Worm (Caenorhabditis elegans) whole organism, young adult: ENCODE measurements around the gene F20D6.9.
A peak's percentile ranks its signal among the peaks of the same experiment; 100 is the strongest.

ENCODE experiments used
- B0019.2 ChIP-seq: fragments of 200-800 bp; sonication (Bioruptor generic); conservative IDR thresholded peaks from 2 replicates; pipeline ENCODE4 v1.3.6; 2022; ENCODE audit warnings: missing genetic modification reagents, missing genetic modification characterization, missing compliant biosample characterization
- B0336.3 ChIP-seq: fragments of 200-800 bp; sonication (Bioruptor generic); IDR thresholded peaks from 2 replicates; pipeline ENCODE4 v1.3.6; 2022; ENCODE audit warnings: missing genetic modification characterization, missing compliant biosample characterization
- F23B12.7 ChIP-seq: sonication (generic microtip); optimal IDR thresholded peaks from 2 replicates; lab custom pipeline; 2017; ENCODE audit warnings: missing genetic modification characterization, mild to moderate bottlenecking, missing compliant biosample characterization, antibody characterized with exemption, moderate library complexity; ENCODE audit not compliant: insufficient read depth
- F49E8.2 ChIP-seq: sonication (generic microtip); optimal IDR thresholded peaks from 3 replicates; lab custom pipeline; 2017; ENCODE audit warnings: missing genetic modification characterization, mild to moderate bottlenecking, missing compliant biosample characterization, antibody characterized with exemption, moderate library complexity; ENCODE audit not compliant: insufficient read depth
- T07F8.4 ChIP-seq: sonication (generic microtip); optimal IDR thresholded peaks from 2 replicates; lab custom pipeline; 2016; ENCODE audit warnings: mild to moderate bottlenecking, missing genetic modification characterization, moderate library complexity, missing compliant biosample characterization
- T26A5.8 ChIP-seq: sonication (generic microtip); optimal IDR thresholded peaks from 2 replicates; lab custom pipeline; 2016; ENCODE audit warnings: missing genetic modification characterization, missing compliant biosample characterization
- Y95B8A.8 ChIP-seq: fragments of 200-800 bp; sonication (Bioruptor generic); IDR thresholded peaks from 2 replicates; pipeline ENCODE4 v1.3.6; 2022; ENCODE audit warnings: missing genetic modification reagents, missing genetic modification characterization, missing compliant biosample characterization
- attf-5 ChIP-seq: fragments of 200-800 bp; sonication (Bioruptor generic); optimal IDR thresholded peaks from 2 replicates; lab custom pipeline; 2018; ENCODE audit warnings: mild to moderate bottlenecking, missing genetic modification characterization, missing compliant biosample characterization
- bed-2 ChIP-seq: fragments of 200-800 bp; sonication (Bioruptor generic); IDR thresholded peaks from 2 replicates; pipeline ENCODE4 v1.3.6; 2022; ENCODE audit warnings: missing genetic modification reagents, missing genetic modification characterization, missing compliant biosample characterization
- ccch-3 ChIP-seq: fragments of 200-800 bp; sonication (Bioruptor generic); optimal IDR thresholded peaks from 2 replicates; lab custom pipeline; 2018; ENCODE audit warnings: mild to moderate bottlenecking, missing genetic modification characterization, missing compliant biosample characterization
- ceh-58 ChIP-seq: fragments of 200-800 bp; sonication (Bioruptor generic); IDR thresholded peaks from 2 replicates; pipeline ENCODE4 v1.3.6; 2022; ENCODE audit warnings: missing genetic modification characterization, missing compliant biosample characterization
- ceh-79 ChIP-seq: sonication (generic microtip); optimal IDR thresholded peaks from 2 replicates; lab custom pipeline; 2017; ENCODE audit warnings: mild to moderate bottlenecking, missing genetic modification characterization, missing compliant biosample characterization
- ceh-91 ChIP-seq: fragments of 200-800 bp; sonication (Bioruptor generic); IDR thresholded peaks from 2 replicates; pipeline ENCODE4 v1.3.6; 2022; ENCODE audit warnings: missing genetic modification reagents, missing genetic modification characterization, missing compliant biosample characterization
- chd-7 ChIP-seq: sonication (generic microtip); optimal IDR thresholded peaks from 2 replicates; lab custom pipeline; 2016; ENCODE audit warnings: mild to moderate bottlenecking, missing genetic modification characterization, moderate library complexity, missing compliant biosample characterization
- gei-17 ChIP-seq: fragments of 200-800 bp; sonication (Bioruptor generic); optimal IDR thresholded peaks from 2 replicates; lab custom pipeline; 2018; ENCODE audit warnings: mild to moderate bottlenecking, missing genetic modification characterization, missing compliant biosample characterization
- him-1 ChIP-seq: sonication (generic microtip); optimal IDR thresholded peaks from 2 replicates; lab custom pipeline; 2016; ENCODE audit warnings: missing genotype, missing genetic modification reagents, missing genetic modification characterization, missing compliant biosample characterization
- hlh-12 ChIP-seq: sonication (generic microtip); optimal IDR thresholded peaks from 2 replicates; lab custom pipeline; 2016; ENCODE audit warnings: missing genetic modification characterization, missing compliant biosample characterization
- let-526 ChIP-seq: fragments of 200-800 bp; sonication (Bioruptor generic); IDR thresholded peaks from 2 replicates; pipeline ENCODE4 v1.3.6; 2022; ENCODE audit warnings: missing genetic modification reagents, missing genetic modification characterization, missing compliant biosample characterization
- let-607 ChIP-seq, 2 experiments: fragments of 200-800 bp in 1 of 2; sonication (Bioruptor generic) in 1 of 2; sonication (generic microtip) in 1 of 2; optimal IDR thresholded peaks; 2 replicates each; lab custom pipeline; 2016 to 2018; ENCODE audit warnings: mild to moderate bottlenecking in 2 of 2, missing compliant biosample characterization in 2 of 2, missing genetic modification characterization in 2 of 2, moderate library complexity in 2 of 2, missing genotype in 1 of 2
- lin-35 ChIP-seq, 3 experiments: fragments of 150-350 bp in 2 of 3; sonication (generic microtip) in 1 of 3; optimal IDR thresholded peaks; 2 replicates each; lab custom pipeline; 2014 to 2018; ENCODE audit warnings: missing biosample characterization in 3 of 3, missing genetic modification characterization in 3 of 3, missing genetic modification reagents in 3 of 3
- lin-40 ChIP-seq: sonication (generic microtip); optimal IDR thresholded peaks from 2 replicates; lab custom pipeline; 2016; ENCODE audit warnings: missing genetic modification characterization, mild to moderate bottlenecking, missing compliant biosample characterization, missing genotype, missing genetic modification reagents
- madf-10 ChIP-seq: sonication (generic microtip); optimal IDR thresholded peaks from 2 replicates; lab custom pipeline; 2016; ENCODE audit warnings: mild to moderate bottlenecking, missing genetic modification characterization, missing compliant biosample characterization
- madf-3 ChIP-seq: fragments of 200-800 bp; sonication (Bioruptor generic); IDR thresholded peaks from 2 replicates; pipeline ENCODE4 v1.3.6; 2022; ENCODE audit warnings: missing genetic modification reagents, missing genetic modification characterization, missing compliant biosample characterization
- mcd-1 ChIP-seq: fragments of 200-800 bp; sonication (Bioruptor generic); IDR thresholded peaks from 2 replicates; pipeline ENCODE4 v1.3.6; 2022; ENCODE audit warnings: missing genetic modification reagents, missing genetic modification characterization, missing compliant biosample characterization
- nfya-2 ChIP-seq: fragments of 200-800 bp; sonication (Bioruptor generic); IDR thresholded peaks from 2 replicates; pipeline ENCODE4 v1.3.6; 2022; ENCODE audit warnings: missing genetic modification reagents, missing genetic modification characterization, missing compliant biosample characterization
- nhr-80 ChIP-seq: sonication (generic microtip); optimal IDR thresholded peaks from 2 replicates; lab custom pipeline; 2016; ENCODE audit warnings: missing genetic modification characterization, missing compliant biosample characterization
- nhr-90 ChIP-seq: sonication (generic microtip); optimal IDR thresholded peaks from 2 replicates; lab custom pipeline; 2016; ENCODE audit warnings: missing genotype, mild to moderate bottlenecking, missing genetic modification characterization, missing compliant biosample characterization
- pha-4 ChIP-seq: fragments of 150-350 bp; sonication (generic microtip); optimal IDR thresholded peaks from 2 replicates; lab custom pipeline; 2014; ENCODE audit warnings: missing biosample characterization, missing genetic modification reagents, missing genetic modification characterization
- sdz-38 ChIP-seq: sonication (generic microtip); optimal IDR thresholded peaks from 2 replicates; lab custom pipeline; 2016; ENCODE audit warnings: missing genotype, missing genetic modification characterization, missing compliant biosample characterization
- snpc-4 ChIP-seq, 5 experiments: fragments of 150-350 bp in 1 of 5; sonication (generic microtip) in 4 of 5; optimal IDR thresholded peaks; 2 replicates each; lab custom pipeline; 2014 to 2018; ENCODE audit warnings: missing genetic modification characterization in 5 of 5, missing biosample characterization in 3 of 5, antibody characterized with exemption in 2 of 5, mild to moderate bottlenecking in 2 of 5, missing compliant biosample characterization in 2 of 5, missing genotype in 2 of 5, moderate library complexity in 2 of 5, missing genetic modification reagents in 1 of 5
- tbx-9 ChIP-seq: sonication (generic microtip); optimal IDR thresholded peaks from 2 replicates; lab custom pipeline; 2016; ENCODE audit warnings: borderline replicate concordance, missing genetic modification characterization, inconsistent platforms, missing compliant biosample characterization
- xnd-1 ChIP-seq: sonication (generic microtip); optimal IDR thresholded peaks from 2 replicates; lab custom pipeline; 2016; ENCODE audit warnings: missing genotype, missing genetic modification reagents, missing genetic modification characterization, missing compliant biosample characterization

Gene F20D6.9

ce11 chrV:8168219-8168962 is 8.9 kb downstream of the F20D6.9 start, which contains the start of gene F20D6.8:
Gene F20D6.8 (minus strand): TSS chrV:8168269.
- TF ChIP-seq tbx-9 (tag; lab: Kevin White, UChicago) (no peak), nhr-90 (no peak), ceh-58 (no peak), mcd-1 (GFP tag; lab: Robert Waterston, UW) (no peak), F23B12.7 (tag; lab: Kevin White, UChicago) (no peak), pha-4 (tag; lab: Kevin White, UChicago) (no peak), ceh-79 (tag; lab: Kevin White, UChicago) (no peak), Y95B8A.8 (GFP tag; lab: Robert Waterston, UW) (no peak), let-607 (tag; optimal IDR thresholded peaks at IDR 0.05; lab: Kevin White, UChicago) (no peak), F49E8.2 (tag; lab: Kevin White, UChicago) (no peak), T26A5.8 (tag; lab: Kevin White, UChicago) (no peak), hlh-12 (no peak), lin-40 (tag; lab: Kevin White, UChicago) (no peak), attf-5 (GFP tag; lab: Kevin White, UChicago) (no peak), snpc-4 (GFP tag; optimal IDR thresholded peaks at IDR 0.05; lab: Kevin White, UChicago) (no peak), snpc-4 (tag; optimal IDR thresholded peaks at IDR 0.05; lab: Kevin White, UChicago) (no peak), let-526 (GFP tag; lab: Robert Waterston, UW) (no peak), nfya-2 (GFP tag; lab: Robert Waterston, UW) (no peak)

ce11 chrV:8163199-8163598 is 14.1 kb downstream of the F20D6.9 start:
- TF ChIP-seq T07F8.4: no peak
- no peak for TF ChIP-seq ceh-91 (GFP tag; lab: Robert Waterston, UW)
- TF ChIP-seq sdz-38 (tag; lab: Kevin White, UChicago): no peak
- no peak for TF ChIP-seq xnd-1
- TF ChIP-seq him-1: no peak

ce11 chrV:8161699-8162098 is 15.6 kb downstream of the F20D6.9 start, which contains the start of gene F20D6.5:
Gene F20D6.5 (plus strand): TSS chrV:8161957.
- TF ChIP-seq nhr-80 (tag; lab: Kevin White, UChicago) (peak; percentile 60), chd-7 (tag; lab: Kevin White, UChicago) (no peak), bed-2 (GFP tag; lab: Robert Waterston, UW) (no peak)

ce11 chrV:8159629-8160028 is 17.6 kb downstream of the F20D6.9 start, which contains the start of gene F20D6.6:
Gene F20D6.6 (plus strand): TSS chrV:8159929.
- TF ChIP-seq B0336.3 (GFP tag; lab: Robert Waterston, UW): no peak
- no peak for TF ChIP-seq madf-10 (tag; lab: Kevin White, UChicago)
- TF ChIP-seq madf-3: no peak
- TF ChIP-seq gei-17: no peak
- no peak for TF ChIP-seq B0019.2 (GFP tag; lab: Robert Waterston, UW)
- TF ChIP-seq lin-35 (GFP tag; optimal IDR thresholded peaks at IDR 0.05; lab: Kevin White, UChicago): no peak
- no peak for TF ChIP-seq ccch-3 (GFP tag; lab: Kevin White, UChicago)
- TF ChIP-seq, all 124 proteins: peak for 0
